Worm (Caenorhabditis elegans) whole organism, L4/young adult: ENCODE measurements around the gene T01D3.6.

ENCODE experiments used
- W03F9.2 ChIP-seq: fragments of 150-350 bp; optimal IDR thresholded peaks from 2 replicates; lab custom pipeline; 2014; ENCODE audit warnings: missing biosample characterization, missing genetic modification characterization
- him-1 ChIP-seq: sonication (generic microtip); optimal IDR thresholded peaks from 2 replicates; lab custom pipeline; 2016; ENCODE audit warnings: missing genotype, missing genetic modification reagents, missing genetic modification characterization, missing compliant biosample characterization

- TF ChIP-seq W03F9.2 (tag; lab: Kevin White, UChicago) (no peak), him-1 (no peak)
Observed at ce11 chrV:13738374-13738773, 21.8 kb downstream of the T01D3.6 start, which contains the start of gene irg-5.
